Worm (Caenorhabditis elegans): ENCODE measurements around the gene npr-28.

DNA sequence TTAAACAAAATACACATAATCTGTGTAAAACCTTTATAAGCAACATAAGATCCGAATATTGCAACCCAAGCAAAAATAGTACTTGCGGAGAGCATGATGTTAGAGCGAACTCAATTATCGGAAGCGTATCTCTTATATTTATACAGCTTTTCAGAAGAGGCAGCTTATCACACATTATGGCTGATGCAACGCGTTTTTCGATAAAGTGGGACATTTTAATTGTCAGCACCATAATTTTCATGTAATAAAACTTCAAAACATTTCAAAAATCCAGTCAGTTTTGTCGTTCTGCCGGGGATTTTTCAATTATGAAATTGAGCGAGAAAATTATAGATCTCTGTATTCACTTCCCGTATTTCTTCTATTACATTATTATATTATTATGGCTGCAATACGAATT lies 4.6 kb downstream of the npr-28 start, which contains the start of gene drd-5:
- no peak for TF ChIP-seq pqm-1 (tag; optimal IDR thresholded peaks at IDR 0.05)
- no peak for TF ChIP-seq nfya-1 (tag; optimal IDR thresholded peaks at IDR 0.05; ENCODE audit: insufficient read depth)
- no peak for TF ChIP-seq unc-39 (tag; optimal IDR thresholded peaks at IDR 0.05)
- TF ChIP-seq ceh-28 (tag; optimal IDR thresholded peaks at IDR 0.05): no peak
- no peak for TF ChIP-seq elt-3 (tag; optimal IDR thresholded peaks at IDR 0.05)
- no peak for TF ChIP-seq ZK546.5 (tag; optimal IDR thresholded peaks at IDR 0.05)
- no peak for TF ChIP-seq nhr-237 (tag; optimal IDR thresholded peaks at IDR 0.05)
- TF ChIP-seq fos-1 (tag; optimal IDR thresholded peaks at IDR 0.05): no peak
- TF ChIP-seq mdl-1 (tag; optimal IDR thresholded peaks at IDR 0.05): no peak
- no peak for TF ChIP-seq egl-27 (tag; optimal IDR thresholded peaks at IDR 0.05)
- TF ChIP-seq skn-1 (tag; optimal IDR thresholded peaks at IDR 0.05): no peak
- TF ChIP-seq lin-15B (tag; optimal IDR thresholded peaks at IDR 0.05): no peak
- peak; percentile 59 for TF ChIP-seq elt-2 (tag; optimal IDR thresholded peaks at IDR 0.05)

Measured in whole organism, L3 larva.